Fruit fly (Drosophila melanogaster): ENCODE measurements around the gene CG15312.

- TF ChIP-seq insv (optimal IDR thresholded peaks at IDR 0.05) (no peak), h (optimal IDR thresholded peaks at IDR 0.05) (no peak)
Measured at dm6 chrX:10092796-10093195, 22.1 kb upstream of the CG15312 start.
